Worm (Caenorhabditis elegans) whole organism, L1 larva: ENCODE measurements around the gene F20D6.15.

Experiments
- lin-13 ChIP-seq: fragments of 150-350 bp; optimal IDR thresholded peaks from 2 replicates; lab custom pipeline; 2014; ENCODE audit warnings: missing biosample characterization, missing genetic modification reagents, missing genetic modification characterization
- lin-39 ChIP-seq: fragments of 150-350 bp; optimal IDR thresholded peaks from 2 replicates; lab custom pipeline; 2014; ENCODE audit warnings: missing biosample characterization, missing genetic modification reagents, missing genetic modification characterization
- nhr-12 ChIP-seq: sonication (generic microtip); optimal IDR thresholded peaks from 2 replicates; lab custom pipeline; 2017; ENCODE audit warnings: missing biosample characterization, missing genetic modification characterization
- unc-62 ChIP-seq: fragments of 150-350 bp; optimal IDR thresholded peaks from 2 replicates; lab custom pipeline; 2014; ENCODE audit warnings: missing biosample characterization, missing genetic modification reagents, missing genetic modification characterization

ce11 chrV:8144515-8144914, 43.8 kb downstream of the F20D6.15 start:
- TF ChIP-seq lin-39 (tag; lab: Kevin White, UChicago), result no peak
- no peak for TF ChIP-seq nhr-12
- TF ChIP-seq unc-62 (GFP tag; lab: Kevin White, UChicago), result no peak
- TF ChIP-seq lin-13 (GFP tag; lab: Kevin White, UChicago), result no peak
